Fruit fly (Drosophila melanogaster): ENCODE results near the gene CG7953.

DNA sequence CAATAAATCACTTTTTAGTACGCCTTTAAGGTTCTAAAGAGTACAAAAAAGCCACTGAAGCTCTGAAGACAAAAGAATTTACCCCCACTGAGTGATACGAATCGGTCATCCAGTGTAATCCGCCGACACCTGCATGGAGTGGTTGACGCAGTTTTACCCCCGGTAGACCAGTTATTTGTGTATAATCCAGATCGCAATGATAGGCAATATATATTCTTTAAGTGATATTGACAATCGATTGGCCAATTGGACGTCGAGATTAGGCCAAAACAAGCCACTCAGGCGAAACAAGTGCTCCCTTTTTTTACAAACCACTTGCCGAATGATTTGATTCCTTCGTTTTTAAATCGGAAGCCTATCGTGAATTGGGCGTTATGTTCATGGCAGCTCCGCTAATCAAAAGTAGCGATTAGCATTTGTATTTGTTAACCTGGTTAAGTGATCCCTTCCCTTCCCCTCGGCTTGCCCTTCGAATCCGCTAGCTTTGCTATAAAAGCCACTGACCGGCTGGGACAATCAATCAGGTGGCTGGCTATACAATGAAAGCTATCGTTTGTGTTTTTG, 1.4 kb upstream of the CG7953 start, which contains the start of gene CG7916:
- no peak for TF ChIP-seq CG6854 (GFP tag; optimal IDR thresholded peaks at IDR 0.05)
- no peak for TF ChIP-seq CG34406 (GFP tag; optimal IDR thresholded peaks at IDR 0.05)
- no peak for TF ChIP-seq ss (GFP tag; optimal IDR thresholded peaks at IDR 0.05)
- TF ChIP-seq Hr39 (GFP tag; optimal IDR thresholded peaks at IDR 0.05) = no peak
- TF ChIP-seq Hr4 (GFP tag; optimal IDR thresholded peaks at IDR 0.05) = no peak

Data from whole organism, prepupa.